Worm (Caenorhabditis elegans): ENCODE results near the gene math-40.
"Not testable (repeated sequence)": the region's sequence is repeated elsewhere in the genome, so short reads cannot be mapped to it uniquely, and the experiment has no call there.

ce11 chrII:1861285-1861793 is 30.9 kb downstream of the math-40 start, which contains the start of gene C16C4.18:
- not testable (repeated sequence) for TF ChIP-seq madf-6 (GFP tag; IDR thresholded peaks at IDR 0.05); chd-7 (tag; optimal IDR thresholded peaks at IDR 0.05); ztf-26 (tag; optimal IDR thresholded peaks at IDR 0.05); cebp-2 (GFP tag; IDR thresholded peaks at IDR 0.05); ama-1 (optimal IDR thresholded peaks at IDR 0.05); ama-1 (GFP tag; optimal IDR thresholded peaks at IDR 0.05); lin-26 (GFP tag; IDR thresholded peaks at IDR 0.05); unc-62 (GFP tag; optimal IDR thresholded peaks at IDR 0.05); ztf-3 (GFP tag; optimal IDR thresholded peaks at IDR 0.05); sdz-38 (tag; optimal IDR thresholded peaks at IDR 0.05); Y56A3A.18 (GFP tag; IDR thresholded peaks at IDR 0.05)

All from whole organism, young adult.